Fruit fly (Drosophila melanogaster) whole organism, embryonic: ENCODE data around the gene gish.
A peak's percentile ranks its signal among the peaks of the same experiment; 100 is the strongest.

ENCODE experiments used
- CG1024 ChIP-seq: fragments of 200-800 bp; sonication (Bioruptor generic); IDR thresholded peaks from 2 replicates; pipeline ENCODE4 v1.3.6; 2022; ENCODE audit warnings: missing biosample characterization, missing genetic modification characterization
- CG11456 ChIP-seq: fragments of 200-800 bp; sonication (Bioruptor generic); IDR thresholded peaks from 3 replicates; pipeline ENCODE4 v1.3.6; 2022; ENCODE audit warnings: missing biosample characterization, missing genetic modification characterization
- CG12236 ChIP-seq: fragments of 200-800 bp; sonication (Bioruptor generic); optimal IDR thresholded peaks from 2 replicates; lab custom pipeline; 2016; ENCODE audit warnings: missing biosample characterization, missing genetic modification characterization
- CG12299 ChIP-seq: fragments of 200-800 bp; sonication (Bioruptor generic); optimal IDR thresholded peaks from 2 replicates; lab custom pipeline; 2018; ENCODE audit warnings: missing biosample characterization, mild to moderate bottlenecking, missing genetic modification characterization
- CG1529 ChIP-seq: fragments of 200-800 bp; sonication (Bioruptor generic); optimal IDR thresholded peaks from 3 replicates; lab custom pipeline; 2018; ENCODE audit warnings: missing biosample characterization, missing genetic modification characterization
- CG16863 ChIP-seq: fragments of 200-800 bp; sonication (Bioruptor generic); optimal IDR thresholded peaks from 3 replicates; lab custom pipeline; 2016; ENCODE audit warnings: missing biosample characterization, missing genetic modification characterization
- CG17912 ChIP-seq: fragments of 200-800 bp; sonication (Bioruptor generic); optimal IDR thresholded peaks from 2 replicates; lab custom pipeline; 2018; ENCODE audit warnings: missing biosample characterization, mild to moderate bottlenecking, missing genetic modification characterization
- CG18262 ChIP-seq: fragments of 200-800 bp; optimal IDR thresholded peaks from 3 replicates; lab custom pipeline; 2019; ENCODE audit warnings: missing biosample characterization, mild to moderate bottlenecking, missing genetic modification characterization, moderate library complexity
- CG2678 ChIP-seq: fragments of 200-800 bp; sonication (Bioruptor generic); optimal IDR thresholded peaks from 3 replicates; lab custom pipeline; 2019; ENCODE audit warnings: missing biosample characterization, mild to moderate bottlenecking, missing genetic modification characterization, moderate library complexity
- CG2875 ChIP-seq: fragments of 200-800 bp; sonication (Bioruptor generic); optimal IDR thresholded peaks from 2 replicates; lab custom pipeline; 2017; ENCODE audit warnings: missing biosample characterization, mild to moderate bottlenecking, missing genetic modification characterization, missing genetic modification reagents
- CG31441 ChIP-seq: fragments of 200-800 bp; sonication (Bioruptor generic); IDR thresholded peaks from 2 replicates; pipeline ENCODE4 v1.3.6; 2022; ENCODE audit warnings: missing biosample characterization, missing genetic modification characterization
- CG33557 ChIP-seq: fragments of 200-800 bp; sonication (Bioruptor generic); optimal IDR thresholded peaks from 2 replicates; lab custom pipeline; 2019; ENCODE audit warnings: missing biosample characterization, mild to moderate bottlenecking, missing genetic modification characterization, moderate library complexity
- CG4617 ChIP-seq: fragments of 200-800 bp; sonication (Bioruptor generic); optimal IDR thresholded peaks from 3 replicates; lab custom pipeline; 2016; ENCODE audit warnings: missing biosample characterization, missing genetic modification characterization, borderline replicate concordance
- CG7271 ChIP-seq: fragments of 200-800 bp; sonication (Bioruptor generic); optimal IDR thresholded peaks from 2 replicates; lab custom pipeline; 2018; ENCODE audit warnings: missing biosample characterization, mild to moderate bottlenecking, missing genetic modification characterization, moderate library complexity
- Camta ChIP-seq: fragments of 200-800 bp; sonication (Bioruptor generic); optimal IDR thresholded peaks from 2 replicates; lab custom pipeline; 2016; ENCODE audit warnings: missing biosample characterization, missing genetic modification characterization
- CkIIα-i1 ChIP-seq: fragments of 200-800 bp; sonication (Bioruptor generic); IDR thresholded peaks from 2 replicates; pipeline ENCODE4 v1.3.6; 2022; ENCODE audit warnings: missing biosample characterization, missing genetic modification characterization
- D19A ChIP-seq: fragments of 200-800 bp; optimal IDR thresholded peaks from 3 replicates; lab custom pipeline; 2019; ENCODE audit warnings: missing biosample characterization, mild to moderate bottlenecking, missing genetic modification characterization, moderate library complexity
- Dip2 ChIP-seq: fragments of 200-800 bp; sonication (Bioruptor generic); IDR thresholded peaks from 2 replicates; pipeline ENCODE4 v1.3.6; 2022; ENCODE audit warnings: missing biosample characterization, missing genetic modification characterization
- Doc3 ChIP-seq: fragments of 200-800 bp; sonication (Bioruptor generic); IDR thresholded peaks from 3 replicates; pipeline ENCODE4 v1.3.6; 2022; ENCODE audit warnings: missing biosample characterization, missing genetic modification characterization; ENCODE audit not compliant: partially characterized antibody
- Drgx ChIP-seq: fragments of 200-800 bp; sonication (Bioruptor generic); IDR thresholded peaks from 2 replicates; pipeline ENCODE4 v1.3.6; 2022; ENCODE audit warnings: missing biosample characterization, missing genetic modification characterization
- ERR ChIP-seq: fragments of 200-800 bp; sonication (Bioruptor generic); optimal IDR thresholded peaks from 2 replicates; lab custom pipeline; 2016; ENCODE audit warnings: missing biosample characterization, missing genetic modification characterization
- Fer3 ChIP-seq: fragments of 200-800 bp; sonication (Bioruptor generic); optimal IDR thresholded peaks from 2 replicates; lab custom pipeline; 2018; ENCODE audit warnings: missing biosample characterization, mild to moderate bottlenecking, missing genetic modification characterization, moderate library complexity
- GATAe ChIP-seq: fragments of 200-800 bp; sonication (Bioruptor generic); conservative IDR thresholded peaks from 2 replicates; pipeline ENCODE4 v1.3.6; 2022; ENCODE audit warnings: missing biosample characterization, missing genetic modification characterization
- H15 ChIP-seq: fragments of 200-800 bp; sonication (Bioruptor generic); IDR thresholded peaks from 3 replicates; pipeline ENCODE4 v1.3.6; 2022; ENCODE audit warnings: missing biosample characterization, missing genetic modification characterization
- Hmr ChIP-seq: fragments of 200-800 bp; sonication (Bioruptor generic); optimal IDR thresholded peaks from 3 replicates; lab custom pipeline; 2017; ENCODE audit warnings: mild to moderate bottlenecking, missing biosample characterization, missing genetic modification reagents, missing genetic modification characterization
- Meics ChIP-seq: fragments of 200-800 bp; sonication (Bioruptor generic); optimal IDR thresholded peaks from 2 replicates; lab custom pipeline; 2017; ENCODE audit warnings: missing biosample characterization, mild to moderate bottlenecking, missing genetic modification characterization
- Mes4 ChIP-seq: fragments of 200-800 bp; sonication (Bioruptor generic); optimal IDR thresholded peaks from 2 replicates; lab custom pipeline; 2016; ENCODE audit warnings: missing biosample characterization, missing genetic modification characterization
- Nf-YC ChIP-seq: fragments of 200-800 bp; optimal IDR thresholded peaks from 3 replicates; lab custom pipeline; 2019; ENCODE audit warnings: missing biosample characterization, mild to moderate bottlenecking, missing genetic modification characterization, moderate library complexity
- Pdp1 ChIP-seq, 2 experiments: fragments of 200-800 bp; sonication (Bioruptor generic); optimal IDR thresholded peaks; 3 replicates each; lab custom pipeline; 2016; ENCODE audit warnings: missing biosample characterization in 2 of 2, missing genetic modification characterization in 2 of 2, mild to moderate bottlenecking in 1 of 2, moderate library complexity in 1 of 2
- Rfx ChIP-seq: fragments of 200-800 bp; sonication (Bioruptor generic); IDR thresholded peaks from 2 replicates; pipeline ENCODE4 v1.3.6; 2022; ENCODE audit warnings: missing biosample characterization, missing genetic modification characterization
- Sin3A ChIP-seq: fragments of >200 bp; optimal IDR thresholded peaks from 2 replicates; lab custom pipeline; 2018
- bbx ChIP-seq: fragments of 200-800 bp; sonication (Bioruptor generic); IDR thresholded peaks from 2 replicates; pipeline ENCODE4 v1.3.6; 2022; ENCODE audit warnings: missing biosample characterization, missing genetic modification characterization; ENCODE audit not compliant: partially characterized antibody
- br ChIP-seq: fragments of >200 bp; optimal IDR thresholded peaks from 2 replicates; lab custom pipeline; 2017
- chm ChIP-seq: fragments of 200-800 bp; sonication (Bioruptor generic); IDR thresholded peaks from 2 replicates; pipeline ENCODE4 v1.3.6; 2022; ENCODE audit warnings: missing biosample characterization, missing genetic modification characterization
- disco-r ChIP-seq: fragments of 200-800 bp; sonication (Bioruptor generic); optimal IDR thresholded peaks from 2 replicates; lab custom pipeline; 2016; ENCODE audit warnings: missing biosample characterization, missing genetic modification characterization
- gro ChIP-seq: fragments of 200-800 bp; sonication (Bioruptor generic); optimal IDR thresholded peaks from 2 replicates; lab custom pipeline; 2016; ENCODE audit warnings: missing biosample characterization, missing genetic modification characterization
- hbn ChIP-seq: fragments of 200-800 bp; sonication (Bioruptor generic); IDR thresholded peaks from 2 replicates; pipeline ENCODE4 v1.3.6; 2022; ENCODE audit warnings: missing biosample characterization, missing genetic modification characterization; ENCODE audit not compliant: partially characterized antibody
- jigr1 ChIP-seq: fragments of 200-800 bp; sonication (Bioruptor generic); IDR thresholded peaks from 3 replicates; pipeline ENCODE4 v1.3.6; 2022; ENCODE audit warnings: missing biosample characterization, missing genetic modification characterization
- klu ChIP-seq: fragments of 200-800 bp; sonication (Bioruptor generic); IDR thresholded peaks from 2 replicates; pipeline ENCODE4 v1.3.6; 2022; ENCODE audit warnings: missing biosample characterization, missing genetic modification characterization
- lbe ChIP-seq: fragments of 200-800 bp; sonication (Bioruptor generic); optimal IDR thresholded peaks from 2 replicates; lab custom pipeline; 2016; ENCODE audit warnings: missing biosample characterization, mild to moderate bottlenecking, missing genetic modification characterization
- otp ChIP-seq: fragments of 200-800 bp; sonication (Bioruptor generic); IDR thresholded peaks from 3 replicates; pipeline ENCODE4, ENCODE4 v1.3.6; 2022; ENCODE audit warnings: missing biosample characterization, missing genetic modification characterization
- p53 ChIP-seq: fragments of 200-800 bp; sonication (Bioruptor generic); optimal IDR thresholded peaks from 2 replicates; lab custom pipeline; 2016; ENCODE audit warnings: missing biosample characterization, missing genetic modification characterization
- peb ChIP-seq: fragments of 200-800 bp; sonication (Bioruptor generic); IDR thresholded peaks from 2 replicates; pipeline ENCODE4 v1.3.6; 2022; ENCODE audit warnings: missing biosample characterization, missing genetic modification characterization
- run ChIP-seq: fragments of 200-800 bp; sonication (Bioruptor generic); optimal IDR thresholded peaks from 3 replicates; lab custom pipeline; 2018; ENCODE audit warnings: missing biosample characterization, mild to moderate bottlenecking, missing genetic modification characterization
- sens-2 ChIP-seq: fragments of 200-800 bp; sonication (Bioruptor generic); IDR thresholded peaks from 2 replicates; pipeline ENCODE4 v1.3.6; 2022; ENCODE audit warnings: missing biosample characterization, missing genetic modification characterization
- stwl ChIP-seq: fragments of 200-800 bp; sonication (Bioruptor generic); optimal IDR thresholded peaks from 3 replicates; lab custom pipeline; 2018; ENCODE audit warnings: missing biosample characterization, mild to moderate bottlenecking, missing genetic modification characterization, moderate library complexity
- sug ChIP-seq: fragments of 200-800 bp; optimal IDR thresholded peaks from 2 replicates; lab custom pipeline; 2019; ENCODE audit warnings: missing biosample characterization, mild to moderate bottlenecking, missing genetic modification characterization, moderate library complexity
- trem ChIP-seq: fragments of 200-800 bp; optimal IDR thresholded peaks from 3 replicates; lab custom pipeline; 2019; ENCODE audit warnings: missing biosample characterization, mild to moderate bottlenecking, missing genetic modification characterization, moderate library complexity
- vvl ChIP-seq: fragments of 200-800 bp; sonication (Bioruptor generic); IDR thresholded peaks from 2 replicates; pipeline ENCODE4 v1.3.6; 2022; ENCODE audit warnings: missing biosample characterization, missing genetic modification characterization
- yki ChIP-seq: fragments of >200 bp; optimal IDR thresholded peaks from 3 replicates; lab custom pipeline; 2018
- zf30C ChIP-seq: fragments of 200-800 bp; sonication (Bioruptor generic); optimal IDR thresholded peaks from 3 replicates; lab custom pipeline; 2018; ENCODE audit warnings: missing biosample characterization, mild to moderate bottlenecking, missing genetic modification characterization

gish gene

dm6 chr3R:16235941-16236712 lies 36.1 kb upstream of the gish start (continued):
- TF ChIP-seq sens-2 (GFP tag; lab: Robert Waterston, UW) (no peak), CG2875 (GFP tag; lab: Kevin White, UChicago) (peak; percentile 90), zf30C (GFP tag; lab: Kevin White, UChicago) (no peak), GATAe (no peak), Hmr (peak; percentile 95), lbe (GFP tag; lab: Kevin White, UChicago) (peak; percentile 19), Mes4 (GFP tag; lab: Kevin White, UChicago) (peak; percentile 32), run (tag; lab: Kevin White, UChicago) (peak; percentile 79), CG16863 (peak; percentile 62), Meics (GFP tag; lab: Kevin White, UChicago) (peak; percentile 97), Dip2 (no peak), Pdp1 (GFP tag; optimal IDR thresholded peaks at IDR 0.05; lab: Kevin White, UChicago) (peak; percentile 48 to 98), vvl (GFP tag; lab: Robert Waterston, UW) (no peak), Doc3 (no peak), stwl (tag; lab: Kevin White, UChicago) (peak; percentile 0), Camta (GFP tag; lab: Kevin White, UChicago) (peak; percentile 37), CG18262 (tag; lab: Kevin White, UChicago) (peak; percentile 97), Rfx (GFP tag; lab: Robert Waterston, UW) (no peak), D19A (tag; lab: Kevin White, UChicago) (peak; percentile 83), CG11456 (no peak), peb (GFP tag; lab: Robert Waterston, UW) (no peak), hbn (GFP tag; lab: Robert Waterston, UW) (no peak), chm (GFP tag; lab: Robert Waterston, UW) (no peak), trem (tag; lab: Kevin White, UChicago) (peak; percentile 77), sug (tag; lab: Kevin White, UChicago) (peak; percentile 58), Nf-YC (tag; lab: Kevin White, UChicago) (peak; percentile 80), gro (peak; percentile 78), CG4617 (peak; percentile 39), CG2678 (tag; lab: Kevin White, UChicago) (peak; percentile 98), CG12299 (tag; lab: Kevin White, UChicago) (peak; percentile 64), CG17912 (no peak), Drgx (GFP tag; lab: Robert Waterston, UW) (no peak), jigr1 (GFP tag; lab: Robert Waterston, UW) (no peak), CkIIα-i1 (GFP tag; lab: Robert Waterston, UW) (no peak), CG1529 (peak; percentile 88), p53 (GFP tag; lab: Kevin White, UChicago) (no peak), klu (GFP tag; lab: Robert Waterston, UW) (no peak), CG31441 (no peak), br (no peak), CG7271 (peak; percentile 61), Sin3A (lab: Kevin White, UChicago) (no peak), H15 (GFP tag; lab: Robert Waterston, UW) (no peak), ERR (peak; percentile 62), disco-r (GFP tag; lab: Kevin White, UChicago) (no peak), CG1024 (GFP tag; lab: Robert Waterston, UW) (no peak), otp (GFP tag; lab: Robert Waterston, UW) (no peak), bbx (GFP tag; lab: Robert Waterston, UW) (no peak), Fer3 (tag; lab: Kevin White, UChicago) (peak; percentile 77), CG12236 (GFP tag; lab: Kevin White, UChicago) (peak; percentile 15), yki (lab: Kevin White, UChicago) (no peak), CG33557 (peak; percentile 94)
